Fruit fly (Drosophila melanogaster): ENCODE results near the gene Elp1.

Elp1 gene

dm6 chr3R:11648356-11649355, 2.1 kb upstream of the Elp1 start (continued):
- TF ChIP-seq CG11504 (tag; optimal IDR thresholded peaks at IDR 0.05) = peak; percentile 26
- peak; percentile 47 for TF ChIP-seq Atf3 (GFP tag; optimal IDR thresholded peaks at IDR 0.05)
- peak; percentile 87; the same call in 3 of the 4 replicates for TF ChIP-seq chinmo (GFP tag; IDR thresholded peaks at IDR 0.05; ENCODE audit: partially characterized antibody)
- TF ChIP-seq CG11398 (GFP tag; optimal IDR thresholded peaks at IDR 0.05) = no peak
- no peak for TF ChIP-seq Atf6 (GFP tag; IDR thresholded peaks at IDR 0.05)
- no peak for TF ChIP-seq fu2 (GFP tag; optimal IDR thresholded peaks at IDR 0.05)
- TF ChIP-seq Hsf (GFP tag; optimal IDR thresholded peaks at IDR 0.05) = no peak
- no peak for TF ChIP-seq Side (GFP tag; optimal IDR thresholded peaks at IDR 0.05)
- TF ChIP-seq CG16779 (GFP tag; IDR thresholded peaks at IDR 0.05) = 0 out of 2 replicates have a peak, but pooled peaks have one; percentile 31
- TF ChIP-seq E2f1 (GFP tag; IDR thresholded peaks at IDR 0.05) = no peak
- no peak for TF ChIP-seq CG17361 (GFP tag; IDR thresholded peaks at IDR 0.05)
- TF ChIP-seq slbo (GFP tag; IDR thresholded peaks at IDR 0.05) = 0 out of 2 replicates have a peak, but pooled peaks have one; percentile 31
- peak; percentile 35 for TF ChIP-seq CG5180 (GFP tag; optimal IDR thresholded peaks at IDR 0.05)
- TF ChIP-seq ATbp (GFP tag; optimal IDR thresholded peaks at IDR 0.05) = no peak
- no peak for TF ChIP-seq Hand (GFP tag; optimal IDR thresholded peaks at IDR 0.05)
- TF ChIP-seq CG13287 (GFP tag; IDR thresholded peaks at IDR 0.05; ENCODE audit: partially characterized antibody) = 0 out of 2 replicates have a peak, but pooled peaks have one; percentile 11

- peak; percentile 98 for TF ChIP-seq CHES-1-like (GFP tag; optimal IDR thresholded peaks at IDR 0.05)
- peak; percentile 96 for TF ChIP-seq gsb (GFP tag; IDR thresholded peaks at IDR 0.05)
- peak; percentile 67; the same call in 1 of the 2 replicates for TF ChIP-seq GATAe (GFP tag; conservative IDR thresholded peaks at IDR 0.05)
- TF ChIP-seq jigr1 (GFP tag; IDR thresholded peaks at IDR 0.05) = peak; percentile 85
- peak; percentile 92 for TF ChIP-seq CG8924 (tag; optimal IDR thresholded peaks at IDR 0.05)
- TF ChIP-seq Trl (optimal IDR thresholded peaks at IDR 0.05) = no peak
- TF ChIP-seq Trl (GFP tag; optimal IDR thresholded peaks at IDR 0.05) = peak; percentile 98
- peak; percentile 80 for TF ChIP-seq CG3995 (GFP tag; optimal IDR thresholded peaks at IDR 0.05)
- TF ChIP-seq CG12236 (GFP tag; optimal IDR thresholded peaks at IDR 0.05) = peak; percentile 88
- TF ChIP-seq CG14710 (tag; optimal IDR thresholded peaks at IDR 0.05) = peak; percentile 53
- peak; percentile 87 for TF ChIP-seq Myb (GFP tag; optimal IDR thresholded peaks at IDR 0.05)
- peak; percentile 98 for TF ChIP-seq CG13624 (GFP tag; optimal IDR thresholded peaks at IDR 0.05)
- peak; percentile 83 for TF ChIP-seq CG4617 (GFP tag; optimal IDR thresholded peaks at IDR 0.05; ENCODE audit: borderline replicate concordance)
- peak; percentile 97 for TF ChIP-seq CG13296 (GFP tag; optimal IDR thresholded peaks at IDR 0.05)
- TF ChIP-seq Poxn (GFP tag; IDR thresholded peaks at IDR 0.05) = peak; percentile 96
- peak; percentile 67 for TF ChIP-seq CG17802 (tag; optimal IDR thresholded peaks at IDR 0.05)
- TF ChIP-seq sqz (GFP tag; optimal IDR thresholded peaks at IDR 0.05) = peak; percentile 91
- TF ChIP-seq dmrt99B (tag; optimal IDR thresholded peaks at IDR 0.05) = peak; percentile 97
- peak; percentile 91; the same call in 2 of the 3 replicates for TF ChIP-seq gce (GFP tag; IDR thresholded peaks at IDR 0.05)
- TF ChIP-seq CrebB (tag; optimal IDR thresholded peaks at IDR 0.05) = peak; percentile 93
- peak; percentile 96 for TF ChIP-seq repo (GFP tag; optimal IDR thresholded peaks at IDR 0.05)
- peak; percentile 73 for TF ChIP-seq ash1 (GFP tag; optimal IDR thresholded peaks at IDR 0.05)
- TF ChIP-seq vfl (GFP tag; optimal IDR thresholded peaks at IDR 0.05) = peak; percentile 97
- peak; percentile 86 for TF ChIP-seq CG30431 (GFP tag; optimal IDR thresholded peaks at IDR 0.05)
- peak; percentile 96 for TF ChIP-seq pum (GFP tag; optimal IDR thresholded peaks at IDR 0.05)
- peak; percentile 93 for TF ChIP-seq oc (tag; optimal IDR thresholded peaks at IDR 0.05)
- TF ChIP-seq tio (GFP tag; optimal IDR thresholded peaks at IDR 0.05) = peak; percentile 94
- TF ChIP-seq Hand (GFP tag; optimal IDR thresholded peaks at IDR 0.05) = peak; percentile 89
- TF ChIP-seq Sry-δ (GFP tag; optimal IDR thresholded peaks at IDR 0.05) = peak; percentile 71
- peak; percentile 96 for TF ChIP-seq CG12744 (GFP tag; optimal IDR thresholded peaks at IDR 0.05)
- TF ChIP-seq hb (GFP tag; IDR thresholded peaks at IDR 0.05; ENCODE audit: partially characterized antibody) = no peak
- TF ChIP-seq Dbx (GFP tag; IDR thresholded peaks at IDR 0.05) = peak; percentile 98
- peak; percentile 58 for TF ChIP-seq CG33557 (GFP tag; optimal IDR thresholded peaks at IDR 0.05)
These were observed 1.3 kb upstream of the Elp1 start for dm6 chr3R:11649449-11649848.
